Worm (Caenorhabditis elegans): ENCODE measurements around the gene arf-6.

DNA sequence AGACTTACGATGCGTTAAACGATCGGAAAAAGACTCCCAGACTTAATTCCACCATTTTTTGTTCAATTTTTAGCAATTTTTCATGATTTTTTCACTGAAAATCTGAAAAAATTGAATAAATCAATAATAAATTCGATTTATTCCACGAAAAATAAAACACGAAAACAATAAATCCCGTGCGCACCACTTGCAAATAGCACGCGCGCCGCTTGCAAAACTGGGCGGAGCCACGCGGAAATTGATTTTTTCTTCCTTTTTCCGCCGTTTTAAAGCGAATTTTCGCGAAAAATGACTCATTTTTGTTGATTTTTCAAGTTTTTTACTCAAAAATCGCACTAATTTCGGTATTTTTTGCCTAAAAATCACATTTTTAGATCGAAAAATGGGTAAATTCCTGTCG is at the start of gene arf-6, which contains the start of gene Y116A8C.9:
- TF ChIP-seq nhr-23 (tag; optimal IDR thresholded peaks at IDR 0.05): no peak
- TF ChIP-seq alr-1 (tag; optimal IDR thresholded peaks at IDR 0.05): no peak
- TF ChIP-seq ztf-11 (tag; optimal IDR thresholded peaks at IDR 0.05): no peak
- no peak for TF ChIP-seq nhr-11 (tag; optimal IDR thresholded peaks at IDR 0.05)
- TF ChIP-seq sma-3 (GFP tag; optimal IDR thresholded peaks at IDR 0.05): peak; percentile 58
- no peak for TF ChIP-seq nhr-6 (tag; optimal IDR thresholded peaks at IDR 0.05)
- TF ChIP-seq nhr-237 (tag; optimal IDR thresholded peaks at IDR 0.05): no peak
- no peak for TF ChIP-seq mdl-1 (tag; optimal IDR thresholded peaks at IDR 0.05)
- TF ChIP-seq R02D3.7 (tag; optimal IDR thresholded peaks at IDR 0.05): no peak
- no peak for TF ChIP-seq ama-1 (optimal IDR thresholded peaks at IDR 0.05)
- peak; percentile 53 to 61 for TF ChIP-seq lsy-2 (tag; optimal IDR thresholded peaks at IDR 0.05)
- TF ChIP-seq ceh-82 (tag; optimal IDR thresholded peaks at IDR 0.05): no peak
